Fruit fly (Drosophila melanogaster): Measurements from ENCODE around the gene Sf3b5.

The Sf3b5 gene

dm6 chr3R:9039448-9039847 is 24.3 kb upstream of the Sf3b5 start, which contains the start of gene neur (continued):
- peak in 1 of 2 experiments; percentile 3 for TF ChIP-seq chif (GFP tag; optimal IDR thresholded peaks at IDR 0.05)
- TF ChIP-seq CG14710 (tag; optimal IDR thresholded peaks at IDR 0.05): peak; percentile 73
- no peak for TF ChIP-seq tio (GFP tag; optimal IDR thresholded peaks at IDR 0.05)
- TF ChIP-seq Kr (GFP tag; optimal IDR thresholded peaks at IDR 0.05): no peak
- TF ChIP-seq ro (GFP tag; IDR thresholded peaks at IDR 0.05): no peak
- TF ChIP-seq pnt (GFP tag; optimal IDR thresholded peaks at IDR 0.05): no peak
- peak; percentile 77 for TF ChIP-seq row (GFP tag; IDR thresholded peaks at IDR 0.05)
- TF ChIP-seq sd (tag; optimal IDR thresholded peaks at IDR 0.05): no peak
- TF ChIP-seq CG8290 (GFP tag; optimal IDR thresholded peaks at IDR 0.05): peak; percentile 24
- peak in 1 of 2 experiments; percentile 1 for TF ChIP-seq CG8290 (tag; optimal IDR thresholded peaks at IDR 0.05)
- peak; percentile 26 for TF ChIP-seq NC2β (GFP tag; optimal IDR thresholded peaks at IDR 0.05)
- TF ChIP-seq CG3065 (GFP tag; optimal IDR thresholded peaks at IDR 0.05): no peak
- TF ChIP-seq CG14441 (GFP tag; IDR thresholded peaks at IDR 0.05): no peak
- TF ChIP-seq sug (tag; optimal IDR thresholded peaks at IDR 0.05): peak; percentile 59
- peak; percentile 59 for TF ChIP-seq Doc3 (GFP tag; IDR thresholded peaks at IDR 0.05; ENCODE audit: partially characterized antibody)
- no peak for TF ChIP-seq Hmx (GFP tag; optimal IDR thresholded peaks at IDR 0.05)
- TF ChIP-seq ase (GFP tag; IDR thresholded peaks at IDR 0.05): no peak
- no peak for TF ChIP-seq Dad (GFP tag; optimal IDR thresholded peaks at IDR 0.05)
- TF ChIP-seq CG8478 (optimal IDR thresholded peaks at IDR 0.05): no peak
- TF ChIP-seq CG3407 (GFP tag; optimal IDR thresholded peaks at IDR 0.05): peak; percentile 0
- TF ChIP-seq sima (GFP tag; optimal IDR thresholded peaks at IDR 0.05): no peak
- TF ChIP-seq lov (optimal IDR thresholded peaks at IDR 0.05): no peak
- no peak for TF ChIP-seq lov (GFP tag; IDR thresholded peaks at IDR 0.05)
- TF ChIP-seq CG12391 (tag; optimal IDR thresholded peaks at IDR 0.05): peak; percentile 45
- no peak for TF ChIP-seq CG13296 (GFP tag; optimal IDR thresholded peaks at IDR 0.05)
- TF ChIP-seq repo (GFP tag; optimal IDR thresholded peaks at IDR 0.05): no peak
- peak in 1 of 2 experiments; percentile 47 for TF ChIP-seq Pdp1 (GFP tag; optimal IDR thresholded peaks at IDR 0.05)
- peak in 1 of 3 experiments; percentile 23 for TF ChIP-seq lola (GFP tag; optimal IDR thresholded peaks at IDR 0.05)
- TF ChIP-seq pfk (GFP tag; optimal IDR thresholded peaks at IDR 0.05): no peak
- TF ChIP-seq HLH4C (GFP tag; IDR thresholded peaks at IDR 0.05; ENCODE audit: partially characterized antibody): peak; percentile 65; the same call in 2 of the 3 replicates
- no peak for TF ChIP-seq ap (GFP tag; IDR thresholded peaks at IDR 0.05)
- TF ChIP-seq CG7786 (GFP tag; optimal IDR thresholded peaks at IDR 0.05): no peak
- TF ChIP-seq CG32772 (GFP tag; IDR thresholded peaks at IDR 0.05): no peak
- peak; percentile 35 for TF ChIP-seq CG4854 (GFP tag; optimal IDR thresholded peaks at IDR 0.05)
- peak; percentile 11 for TF ChIP-seq zen (tag; optimal IDR thresholded peaks at IDR 0.05)
- peak; percentile 38 for TF ChIP-seq gem (tag; optimal IDR thresholded peaks at IDR 0.05)
- TF ChIP-seq CG17802 (tag; optimal IDR thresholded peaks at IDR 0.05): no peak
- no peak for TF ChIP-seq Sry-β (GFP tag; optimal IDR thresholded peaks at IDR 0.05)
- no peak for TF ChIP-seq TFAM (GFP tag; optimal IDR thresholded peaks at IDR 0.05)
- TF ChIP-seq nerfin-2 (GFP tag; IDR thresholded peaks at IDR 0.05; ENCODE audit: partially characterized antibody): 0 out of 2 replicates have a peak, but pooled peaks have one; percentile 13
- 0 out of 2 replicates have a peak, but pooled peaks have one; percentile 13 for TF ChIP-seq E2f2 (GFP tag; IDR thresholded peaks at IDR 0.05)
- TF ChIP-seq CG8765 (GFP tag; IDR thresholded peaks at IDR 0.05): no peak
- peak; percentile 18 for TF ChIP-seq CG3163 (GFP tag; optimal IDR thresholded peaks at IDR 0.05)
- peak; percentile 45; the same call in 1 of the 2 replicates for TF ChIP-seq CG9932 (GFP tag; IDR thresholded peaks at IDR 0.05)
- no peak for TF ChIP-seq CG7928 (GFP tag; optimal IDR thresholded peaks at IDR 0.05)
- TF ChIP-seq zf30C (GFP tag; optimal IDR thresholded peaks at IDR 0.05): no peak
- TF ChIP-seq hth (optimal IDR thresholded peaks at IDR 0.05): no peak
- no peak for TF ChIP-seq CG12299 (tag; optimal IDR thresholded peaks at IDR 0.05)
- TF ChIP-seq pb (GFP tag; optimal IDR thresholded peaks at IDR 0.05): no peak
- no peak for TF ChIP-seq CG10321 (GFP tag; IDR thresholded peaks at IDR 0.05)
- TF ChIP-seq sim (GFP tag; IDR thresholded peaks at IDR 0.05): no peak
- peak; percentile 86 for TF ChIP-seq Med (GFP tag)

Data from whole organism, embryonic.